Worm (Caenorhabditis elegans) whole organism, late embryonic: Measurements from ENCODE around the gene str-161.

Experiments
- K02D7.2 ChIP-seq: sonication (generic microtip); optimal IDR thresholded peaks from 2 replicates; lab custom pipeline; 2017; ENCODE audit warnings: mild to moderate bottlenecking, missing genetic modification characterization, missing compliant biosample characterization
- K09A11.1 ChIP-seq: sonication (generic microtip); optimal IDR thresholded peaks from 2 replicates; lab custom pipeline; 2017; ENCODE audit warnings: antibody characterized with exemption, mild to moderate bottlenecking, missing genetic modification characterization, missing compliant biosample characterization; ENCODE audit not compliant: insufficient read depth
- T23F11.4 ChIP-seq: fragments of 200-800 bp; sonication (Bioruptor generic); optimal IDR thresholded peaks from 2 replicates; lab custom pipeline; 2018; ENCODE audit warnings: mild to moderate bottlenecking, missing genetic modification characterization, missing compliant biosample characterization
- ahr-1 ChIP-seq: sonication (generic microtip); optimal IDR thresholded peaks from 2 replicates; lab custom pipeline; 2016; ENCODE audit warnings: missing genetic modification characterization, missing compliant biosample characterization
- ama-1 ChIP-seq: fragments of 150-350 bp; optimal IDR thresholded peaks from 2 replicates; lab custom pipeline; 2014
- ceh-14 ChIP-seq: sonication (generic microtip); optimal IDR thresholded peaks from 2 replicates; lab custom pipeline; 2016; ENCODE audit warnings: missing genotype, missing genetic modification characterization, missing compliant biosample characterization
- ceh-19 ChIP-seq: fragments of 200-800 bp; sonication (Bioruptor generic); optimal IDR thresholded peaks from 2 replicates; lab custom pipeline; 2018; ENCODE audit warnings: mild to moderate bottlenecking, missing genetic modification characterization, missing compliant biosample characterization
- ceh-22 ChIP-seq: sonication (generic microtip); optimal IDR thresholded peaks from 2 replicates; lab custom pipeline; 2017; ENCODE audit warnings: missing biosample characterization, missing genetic modification characterization
- ceh-24 ChIP-seq: sonication (generic microtip); optimal IDR thresholded peaks from 2 replicates; lab custom pipeline; 2016; ENCODE audit warnings: mild to moderate bottlenecking, missing genetic modification characterization, missing compliant biosample characterization
- ceh-30 ChIP-seq: fragments of 150-350 bp; optimal IDR thresholded peaks from 2 replicates; lab custom pipeline; 2014; ENCODE audit warnings: missing biosample characterization, missing genetic modification characterization
- ceh-34 ChIP-seq: sonication (generic microtip); optimal IDR thresholded peaks from 2 replicates; lab custom pipeline; 2016; ENCODE audit warnings: mild to moderate bottlenecking, missing genetic modification characterization, missing compliant biosample characterization
- ceh-48 ChIP-seq: sonication (generic microtip); optimal IDR thresholded peaks from 2 replicates; lab custom pipeline; 2016; ENCODE audit warnings: missing genetic modification characterization, inconsistent platforms, missing compliant biosample characterization
- che-1 ChIP-seq: sonication (generic microtip); optimal IDR thresholded peaks from 2 replicates; lab custom pipeline; 2016; ENCODE audit warnings: mild to moderate bottlenecking, missing genetic modification characterization, missing compliant biosample characterization
- dmd-4 ChIP-seq: sonication (generic microtip); optimal IDR thresholded peaks from 2 replicates; lab custom pipeline; 2016; ENCODE audit warnings: borderline replicate concordance, missing genetic modification characterization, missing compliant biosample characterization
- dve-1 ChIP-seq: sonication (generic microtip); optimal IDR thresholded peaks from 2 replicates; lab custom pipeline; 2017; ENCODE audit warnings: antibody characterized with exemption, mild to moderate bottlenecking, missing genetic modification characterization, missing compliant biosample characterization
- elt-4 ChIP-seq: sonication (generic microtip); optimal IDR thresholded peaks from 2 replicates; lab custom pipeline; 2016; ENCODE audit warnings: missing genetic modification characterization, missing compliant biosample characterization
- ets-4 ChIP-seq: sonication (generic microtip); optimal IDR thresholded peaks from 2 replicates; lab custom pipeline; 2016; ENCODE audit warnings: missing genetic modification characterization, missing compliant biosample characterization
- eyg-1 ChIP-seq: sonication (generic microtip); optimal IDR thresholded peaks from 2 replicates; lab custom pipeline; 2016; ENCODE audit warnings: missing genotype, missing genetic modification characterization, missing compliant biosample characterization
- fax-1 ChIP-seq: sonication (generic microtip); optimal IDR thresholded peaks from 2 replicates; lab custom pipeline; 2016; ENCODE audit warnings: missing genotype, missing genetic modification characterization, missing compliant biosample characterization
- fkh-10 ChIP-seq: fragments of 150-350 bp; optimal IDR thresholded peaks from 2 replicates; lab custom pipeline; 2014; ENCODE audit warnings: missing biosample characterization, missing genetic modification reagents, missing genetic modification characterization
- fkh-6 ChIP-seq: sonication (generic microtip); optimal IDR thresholded peaks from 2 replicates; lab custom pipeline; 2016; ENCODE audit warnings: missing genetic modification characterization, missing compliant biosample characterization
- hlh-13 ChIP-seq: fragments of 200-800 bp; sonication (Bioruptor generic); optimal IDR thresholded peaks from 2 replicates; lab custom pipeline; 2018; ENCODE audit warnings: mild to moderate bottlenecking, missing genetic modification characterization, missing compliant biosample characterization
- hlh-30 ChIP-seq: sonication (generic microtip); optimal IDR thresholded peaks from 2 replicates; lab custom pipeline; 2017; ENCODE audit warnings: antibody characterized with exemption, missing genetic modification characterization, missing compliant biosample characterization; ENCODE audit not compliant: insufficient read depth
- hlh-6 ChIP-seq: sonication (generic microtip); optimal IDR thresholded peaks from 2 replicates; lab custom pipeline; 2016; ENCODE audit warnings: missing genotype, missing genetic modification characterization, missing compliant biosample characterization
- lim-6 ChIP-seq: sonication (generic microtip); optimal IDR thresholded peaks from 2 replicates; lab custom pipeline; 2016; ENCODE audit warnings: missing genetic modification characterization, missing compliant biosample characterization
- lin-11 ChIP-seq: fragments of 200-800 bp; sonication (Bioruptor generic); optimal IDR thresholded peaks from 2 replicates; lab custom pipeline; 2018; ENCODE audit warnings: mild to moderate bottlenecking, missing genetic modification characterization, missing compliant biosample characterization
- nhr-232 ChIP-seq: sonication (generic microtip); optimal IDR thresholded peaks from 2 replicates; lab custom pipeline; 2016; ENCODE audit warnings: missing genetic modification characterization, missing compliant biosample characterization
- odd-2 ChIP-seq: sonication (generic microtip); optimal IDR thresholded peaks from 2 replicates; lab custom pipeline; 2017; ENCODE audit warnings: antibody characterized with exemption, mild to moderate bottlenecking, missing genetic modification characterization, missing compliant biosample characterization
- pag-3 ChIP-seq: sonication (generic microtip); optimal IDR thresholded peaks from 2 replicates; lab custom pipeline; 2016; ENCODE audit warnings: missing compliant biosample characterization, missing genetic modification characterization, borderline replicate concordance
- pat-9 ChIP-seq: fragments of 200-800 bp; sonication (Bioruptor generic); optimal IDR thresholded peaks from 2 replicates; lab custom pipeline; 2018; ENCODE audit warnings: mild to moderate bottlenecking, missing genetic modification characterization, moderate library complexity, missing compliant biosample characterization
- pax-1 ChIP-seq: fragments of 150-350 bp; optimal IDR thresholded peaks from 2 replicates; lab custom pipeline; 2014; ENCODE audit warnings: missing biosample characterization, missing genetic modification characterization
- pha-2 ChIP-seq: sonication (generic microtip); optimal IDR thresholded peaks from 2 replicates; lab custom pipeline; 2017; ENCODE audit warnings: mild to moderate bottlenecking, missing genetic modification characterization, missing compliant biosample characterization
- pha-4 ChIP-seq: fragments of 150-350 bp; optimal IDR thresholded peaks from 2 replicates; lab custom pipeline; 2018; ENCODE audit warnings: missing biosample characterization, missing genetic modification reagents, missing genetic modification characterization
- pqm-1 ChIP-seq: sonication (generic microtip); optimal IDR thresholded peaks from 2 replicates; lab custom pipeline; 2016; ENCODE audit warnings: missing genetic modification characterization, missing compliant biosample characterization
- ref-2 ChIP-seq: sonication (generic microtip); optimal IDR thresholded peaks from 2 replicates; lab custom pipeline; 2016; ENCODE audit warnings: missing genetic modification characterization, missing compliant biosample characterization
- rnt-1 ChIP-seq: sonication (generic microtip); optimal IDR thresholded peaks from 2 replicates; lab custom pipeline; 2016; ENCODE audit warnings: missing genetic modification characterization, missing compliant biosample characterization
- sdc-2 ChIP-seq: sonication (generic microtip); optimal IDR thresholded peaks from 2 replicates; lab custom pipeline; 2016; ENCODE audit warnings: missing genotype, missing genetic modification characterization, missing compliant biosample characterization
- sox-2 ChIP-seq: fragments of 200-800 bp; sonication (Bioruptor generic); IDR thresholded peaks from 2 replicates; pipeline ENCODE4 v1.3.6; 2022; ENCODE audit warnings: missing genetic modification reagents, missing genetic modification characterization, missing compliant biosample characterization
- syd-9 ChIP-seq: sonication (generic microtip); optimal IDR thresholded peaks from 2 replicates; lab custom pipeline; 2016; ENCODE audit warnings: mild to moderate bottlenecking, missing genetic modification characterization, moderate library complexity, missing compliant biosample characterization
- tbx-2 ChIP-seq: sonication (generic microtip); optimal IDR thresholded peaks from 2 replicates; lab custom pipeline; 2016; ENCODE audit warnings: missing genetic modification characterization, missing compliant biosample characterization
- unc-42 ChIP-seq: sonication (generic microtip); optimal IDR thresholded peaks from 2 replicates; lab custom pipeline; 2016; ENCODE audit warnings: missing genotype, missing genetic modification characterization, missing compliant biosample characterization
- unc-55 ChIP-seq: sonication (generic microtip); optimal IDR thresholded peaks from 2 replicates; lab custom pipeline; 2017; ENCODE audit warnings: missing biosample characterization, missing genetic modification reagents, missing genetic modification characterization
- zip-5 ChIP-seq: sonication (generic microtip); optimal IDR thresholded peaks from 2 replicates; lab custom pipeline; 2016; ENCODE audit warnings: missing genetic modification characterization, missing compliant biosample characterization
- ztf-16 ChIP-seq: sonication (generic microtip); optimal IDR thresholded peaks from 2 replicates; lab custom pipeline; 2017; ENCODE audit warnings: missing genetic modification characterization, missing compliant biosample characterization

The str-161 gene

DNA sequence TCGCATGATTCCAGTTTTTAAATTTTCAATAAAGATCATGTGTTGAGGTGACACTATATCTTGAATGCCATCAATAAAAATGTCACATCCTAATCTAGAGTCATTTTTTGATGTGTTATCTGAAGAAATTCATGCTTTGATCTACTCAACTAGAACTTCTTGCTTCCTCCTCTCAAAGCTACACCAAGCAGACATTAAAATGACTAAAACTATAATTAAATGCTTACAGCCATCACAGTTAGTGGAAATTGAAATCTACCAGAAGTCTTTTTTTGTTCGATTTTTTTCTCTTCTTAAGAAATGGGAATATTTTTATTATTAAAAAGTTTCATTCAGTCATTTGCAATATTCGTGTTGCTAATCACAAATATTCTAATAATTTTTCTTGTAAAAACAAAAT is 13.9 kb upstream of the str-161 start, which contains the start of gene str-158:
Gene str-158 (plus strand): TSS at position 301 of the 400 bp plus-strand sequence.
- TF ChIP-seq pha-4 (tag; lab: Kevin White, UChicago), result no peak
- no peak for TF ChIP-seq fkh-10
- TF ChIP-seq hlh-30 (tag; lab: Kevin White, UChicago), result no peak
- TF ChIP-seq unc-42, result no peak
- TF ChIP-seq hlh-6, result no peak
- no peak for TF ChIP-seq tbx-2
- no peak for TF ChIP-seq ceh-48 (tag; lab: Kevin White, UChicago)
- TF ChIP-seq nhr-232 (tag; lab: Kevin White, UChicago), result no peak
- no peak for TF ChIP-seq ceh-22
- TF ChIP-seq K02D7.2 (tag; lab: Kevin White, UChicago), result no peak
- TF ChIP-seq K09A11.1 (tag; lab: Kevin White, UChicago), result no peak
- TF ChIP-seq pax-1, result no peak
- no peak for TF ChIP-seq rnt-1 (tag; lab: Kevin White, UChicago)
- TF ChIP-seq lin-11 (tag; lab: Kevin White, UChicago), result no peak
- TF ChIP-seq sdc-2 (tag; lab: Kevin White, UChicago), result no peak
- TF ChIP-seq fax-1 (tag; lab: Kevin White, UChicago), result no peak

DNA sequence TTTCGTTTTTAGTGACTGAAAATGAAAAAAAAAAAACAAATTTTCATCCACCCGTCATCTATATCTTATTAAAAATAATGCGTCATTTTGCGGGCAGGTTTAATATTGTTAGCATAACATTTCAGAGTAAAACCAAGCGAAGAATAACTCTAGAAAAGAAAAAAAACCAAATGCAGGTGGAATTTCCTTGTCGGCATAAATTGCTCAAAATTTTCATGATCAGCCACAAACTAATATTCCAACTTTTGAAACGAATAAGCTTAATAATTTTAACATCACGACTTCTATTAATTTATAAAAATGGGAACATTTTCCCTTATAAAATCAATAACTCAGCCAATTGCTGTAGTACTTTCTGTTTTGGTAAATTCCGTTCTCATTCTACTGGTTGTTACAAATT is 11.8 kb upstream of the str-161 start, which contains the start of gene str-155:
Gene str-155 (plus strand): TSS at position 301 of the 400 bp plus-strand sequence.
- no peak for TF ChIP-seq pqm-1 (tag; lab: Kevin White, UChicago)
- no peak for TF ChIP-seq pax-1
- TF ChIP-seq zip-5 (tag; lab: Kevin White, UChicago), result no peak
- TF ChIP-seq ref-2, result no peak
- TF ChIP-seq T23F11.4 (GFP tag; lab: Kevin White, UChicago), result no peak
- TF ChIP-seq hlh-13 (GFP tag; lab: Kevin White, UChicago), result no peak
- TF ChIP-seq eyg-1 (tag; lab: Kevin White, UChicago), result no peak
- no peak for TF ChIP-seq odd-2 (tag; lab: Kevin White, UChicago)
- TF ChIP-seq pag-3 (tag; lab: Kevin White, UChicago), result no peak
- no peak for TF ChIP-seq ceh-30
- no peak for TF ChIP-seq dmd-4
- TF ChIP-seq pat-9 (tag; lab: Kevin White, UChicago), result no peak
- TF ChIP-seq elt-4, result no peak
- TF ChIP-seq lim-6 (tag; lab: Kevin White, UChicago), result no peak
- no peak for TF ChIP-seq ceh-24
- TF ChIP-seq ceh-34 (tag; lab: Kevin White, UChicago), result no peak
- TF ChIP-seq rnt-1 (tag; lab: Kevin White, UChicago), result no peak
- no peak for TF ChIP-seq lin-11 (tag; lab: Kevin White, UChicago)
- TF ChIP-seq sdc-2 (tag; lab: Kevin White, UChicago), result no peak
- no peak for TF ChIP-seq ahr-1 (tag; lab: Kevin White, UChicago)

DNA sequence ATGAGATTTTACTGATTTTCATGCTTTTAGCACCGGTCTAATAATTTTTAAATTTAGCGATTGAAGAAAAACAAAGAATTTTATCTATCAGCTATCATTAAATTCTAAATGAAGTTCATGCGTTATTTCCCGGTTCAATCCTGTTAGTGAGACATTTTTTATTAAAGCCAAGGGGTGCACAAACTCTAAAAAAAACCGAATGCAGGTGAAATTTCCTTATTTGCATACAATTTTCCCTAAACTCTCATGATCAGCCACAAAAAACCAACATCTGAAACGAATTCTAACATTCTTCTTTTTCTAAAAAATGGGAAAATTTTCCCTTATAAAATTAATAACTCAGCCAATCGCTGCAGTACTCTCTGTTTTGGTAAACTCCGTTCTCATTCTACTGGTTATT is 9.2 kb upstream of the str-161 start, which contains the start of gene str-156:
Gene str-156 (plus strand): TSS at position 301 of the 400 bp plus-strand sequence.
- no peak for TF ChIP-seq ceh-14 (tag; lab: Kevin White, UChicago)
- no peak for TF ChIP-seq dve-1 (tag; lab: Kevin White, UChicago)
- TF ChIP-seq ceh-30, result no peak
- TF ChIP-seq hlh-6, result no peak
- no peak for TF ChIP-seq ama-1
- TF ChIP-seq eyg-1 (tag; lab: Kevin White, UChicago), result no peak
- TF ChIP-seq unc-42, result no peak
- no peak for TF ChIP-seq K02D7.2 (tag; lab: Kevin White, UChicago)
- TF ChIP-seq unc-55 (GFP tag; lab: Kevin White, UChicago), result no peak
- no peak for TF ChIP-seq sox-2 (GFP tag; lab: Robert Waterston, UW)
- TF ChIP-seq ets-4, result no peak
- no peak for TF ChIP-seq ztf-16 (tag; lab: Kevin White, UChicago)
- TF ChIP-seq fkh-6, result no peak
- TF ChIP-seq che-1 (tag; lab: Kevin White, UChicago), result no peak
- TF ChIP-seq pha-2, result no peak
- TF ChIP-seq syd-9 (tag; lab: Kevin White, UChicago), result no peak
- no peak for TF ChIP-seq ceh-19 (GFP tag; lab: Kevin White, UChicago)
